Worm (Caenorhabditis elegans) whole organism, L3 larva: ENCODE data around the gene cdr-2.

Experiments used
- ZK546.5 ChIP-seq: sonication (generic microtip); optimal IDR thresholded peaks from 2 replicates; lab custom pipeline; 2017; ENCODE audit warnings: missing biosample characterization, missing genetic modification characterization
- aly-2 ChIP-seq: fragments of 150-350 bp; optimal IDR thresholded peaks from 2 replicates; lab custom pipeline; 2014; ENCODE audit warnings: missing biosample characterization, missing genetic modification characterization
- ama-1 ChIP-seq: fragments of 150-350 bp; optimal IDR thresholded peaks from 2 replicates; lab custom pipeline; 2018
- ceh-16 ChIP-seq: sonication (generic microtip); optimal IDR thresholded peaks from 2 replicates; lab custom pipeline; 2017; ENCODE audit warnings: missing biosample characterization, missing genetic modification characterization
- ceh-28 ChIP-seq: fragments of 150-350 bp; optimal IDR thresholded peaks from 2 replicates; lab custom pipeline; 2014; ENCODE audit warnings: missing biosample characterization, missing genetic modification reagents, missing genetic modification characterization
- ceh-9 ChIP-seq: sonication (generic microtip); optimal IDR thresholded peaks from 2 replicates; lab custom pipeline; 2018; ENCODE audit warnings: missing biosample characterization, missing genetic modification characterization
- daf-12 ChIP-seq: fragments of 150-350 bp; optimal IDR thresholded peaks from 2 replicates; lab custom pipeline; 2014; ENCODE audit warnings: missing biosample characterization, missing genetic modification reagents, missing genetic modification characterization
- egl-27 ChIP-seq: sonication (generic microtip); optimal IDR thresholded peaks from 4 replicates; lab custom pipeline; 2017; ENCODE audit warnings: missing biosample characterization, missing genetic modification reagents, missing genetic modification characterization
- egl-5 ChIP-seq: fragments of 150-350 bp; optimal IDR thresholded peaks from 2 replicates; lab custom pipeline; 2017; ENCODE audit warnings: missing biosample characterization, missing genetic modification reagents, missing genetic modification characterization, inconsistent platforms
- elt-1 ChIP-seq: fragments of 150-350 bp; optimal IDR thresholded peaks from 2 replicates; lab custom pipeline; 2014; ENCODE audit warnings: missing biosample characterization, missing genetic modification characterization
- elt-2 ChIP-seq: sonication (generic microtip); optimal IDR thresholded peaks from 2 replicates; lab custom pipeline; 2016; ENCODE audit warnings: missing genetic modification reagents, mild to moderate bottlenecking, missing genetic modification characterization, missing compliant biosample characterization
- elt-3 ChIP-seq, 3 experiments: fragments of 150-350 bp in 1 of 3; sonication (generic microtip) in 2 of 3; optimal IDR thresholded peaks; 2 replicates in 2 of 3; 4 replicates in 1 of 3; lab custom pipeline; 2014 to 2017; ENCODE audit warnings: missing biosample characterization in 3 of 3, missing genetic modification characterization in 3 of 3
- eor-1 ChIP-seq, 2 experiments: fragments of 150-350 bp; optimal IDR thresholded peaks; 2 replicates each; lab custom pipeline; 2014 to 2018; ENCODE audit warnings: missing biosample characterization in 2 of 2, missing genetic modification characterization in 2 of 2
- fkh-10 ChIP-seq: sonication (generic microtip); optimal IDR thresholded peaks from 2 replicates; lab custom pipeline; 2017; ENCODE audit warnings: missing biosample characterization, missing genetic modification reagents, missing genetic modification characterization
- fkh-2 ChIP-seq: fragments of 150-350 bp; optimal IDR thresholded peaks from 2 replicates; lab custom pipeline; 2014; ENCODE audit warnings: missing biosample characterization, missing genetic modification reagents, missing genetic modification characterization
- fos-1 ChIP-seq: fragments of 150-350 bp; optimal IDR thresholded peaks from 2 replicates; lab custom pipeline; 2014; ENCODE audit warnings: missing biosample characterization, missing genetic modification characterization
- hmg-11 ChIP-seq: sonication (generic microtip); optimal IDR thresholded peaks from 2 replicates; lab custom pipeline; 2016; ENCODE audit warnings: missing genetic modification characterization, missing compliant biosample characterization
- lin-39 ChIP-seq: fragments of 150-350 bp; optimal IDR thresholded peaks from 2 replicates; lab custom pipeline; 2018; ENCODE audit warnings: missing biosample characterization, missing genetic modification reagents, missing genetic modification characterization
- mdl-1 ChIP-seq: fragments of 150-350 bp; optimal IDR thresholded peaks from 2 replicates; lab custom pipeline; 2014; ENCODE audit warnings: missing biosample characterization, missing genetic modification characterization
- mml-1 ChIP-seq: fragments of 150-350 bp; sonication (generic microtip); optimal IDR thresholded peaks from 3 replicates; lab custom pipeline; 2014; ENCODE audit warnings: missing biosample characterization, missing genetic modification characterization
- nhr-11 ChIP-seq: fragments of 150-350 bp; optimal IDR thresholded peaks from 2 replicates; lab custom pipeline; 2014; ENCODE audit warnings: missing biosample characterization, missing genetic modification characterization
- nhr-23 ChIP-seq: fragments of 150-350 bp; optimal IDR thresholded peaks from 2 replicates; lab custom pipeline; 2014; ENCODE audit warnings: missing biosample characterization, missing genetic modification reagents, missing genetic modification characterization
- nhr-237 ChIP-seq: fragments of 150-350 bp; optimal IDR thresholded peaks from 2 replicates; lab custom pipeline; 2014; ENCODE audit warnings: missing biosample characterization, missing genetic modification characterization
- nhr-28 ChIP-seq: fragments of 150-350 bp; optimal IDR thresholded peaks from 2 replicates; lab custom pipeline; 2014; ENCODE audit warnings: missing biosample characterization, missing genetic modification characterization
- nhr-76 ChIP-seq: fragments of 150-350 bp; sonication (generic microtip); optimal IDR thresholded peaks from 5 replicates; lab custom pipeline; 2014; ENCODE audit warnings: missing biosample characterization, missing genetic modification characterization
- nhr-77 ChIP-seq: fragments of 150-350 bp; optimal IDR thresholded peaks from 2 replicates; lab custom pipeline; 2014; ENCODE audit warnings: missing biosample characterization, missing genetic modification characterization
- pqm-1 ChIP-seq: fragments of 150-350 bp; optimal IDR thresholded peaks from 2 replicates; lab custom pipeline; 2017; ENCODE audit warnings: missing biosample characterization, missing genetic modification characterization, inconsistent platforms
- sea-2 ChIP-seq: fragments of 150-350 bp; sonication (generic microtip); optimal IDR thresholded peaks from 4 replicates; lab custom pipeline; 2014; ENCODE audit warnings: missing biosample characterization, missing genetic modification reagents, missing genetic modification characterization
- skn-1 ChIP-seq: fragments of 150-350 bp; optimal IDR thresholded peaks from 2 replicates; lab custom pipeline; 2014; ENCODE audit warnings: missing biosample characterization, missing genetic modification characterization
- snpc-4 ChIP-seq: fragments of 150-350 bp; optimal IDR thresholded peaks from 2 replicates; lab custom pipeline; 2014; ENCODE audit warnings: missing biosample characterization, missing genetic modification characterization
- tbx-2 ChIP-seq: sonication (generic microtip); optimal IDR thresholded peaks from 2 replicates; lab custom pipeline; 2016; ENCODE audit warnings: mild to moderate bottlenecking, missing genetic modification characterization, missing compliant biosample characterization
- unc-62 ChIP-seq: fragments of 150-350 bp; sonication (generic microtip); optimal IDR thresholded peaks from 4 replicates; lab custom pipeline; 2014; ENCODE audit warnings: missing biosample characterization, missing genetic modification reagents, missing genetic modification characterization
- zag-1 ChIP-seq: fragments of 150-350 bp; optimal IDR thresholded peaks from 2 replicates; lab custom pipeline; 2014; ENCODE audit warnings: missing biosample characterization, missing genetic modification characterization
- ztf-11 ChIP-seq: fragments of 150-350 bp; optimal IDR thresholded peaks from 2 replicates; lab custom pipeline; 2014; ENCODE audit warnings: missing biosample characterization, missing genetic modification characterization

The cdr-2 gene

ce11 chrV:12441420-12441819 lies 25.9 kb upstream of the cdr-2 start, which contains the start of gene pals-37:
Gene pals-37, minus strand, starts transcription at chrV:12441520.
- TF ChIP-seq ceh-16 (tag; lab: Kevin White, UChicago) (no peak), ceh-9 (tag; lab: Kevin White, UChicago) (no peak), ama-1 (lab: Kevin White, UChicago) (no peak), nhr-11 (tag; lab: Kevin White, UChicago) (no peak), fkh-10 (GFP tag; lab: Kevin White, UChicago) (no peak), nhr-76 (tag; lab: Kevin White, UChicago) (no peak)
- TF ChIP-seq, all 47 proteins: peak for 0

DNA sequence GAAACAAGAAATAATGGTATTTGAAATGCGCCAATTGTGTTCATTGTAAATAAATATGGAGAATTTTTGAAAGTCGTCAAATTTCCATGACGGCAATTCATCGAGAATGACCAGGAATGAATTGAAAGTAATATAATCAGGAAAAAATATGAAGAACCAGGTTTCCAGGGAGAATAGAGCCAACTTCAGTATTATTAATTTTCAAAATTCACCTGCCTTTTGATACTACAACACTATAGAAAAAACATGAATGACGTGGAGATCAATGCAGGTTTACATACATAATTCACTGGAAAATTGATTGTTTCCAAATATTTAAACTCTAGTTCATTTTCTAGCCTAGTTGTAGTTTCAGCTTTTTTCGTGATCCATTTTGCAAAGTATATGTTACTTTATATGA lies 18.2 kb upstream of the cdr-2 start, which contains the start of gene srh-25:
Gene srh-25 (minus strand): TSS at position 101 of the 400 bp plus-strand sequence.
- TF ChIP-seq skn-1 (tag; lab: Kevin White, UChicago) (no peak), aly-2 (tag; lab: Kevin White, UChicago) (no peak), nhr-23 (tag; lab: Kevin White, UChicago) (no peak), ZK546.5 (no peak), egl-5 (tag; lab: Kevin White, UChicago) (no peak), elt-2 (tag; lab: Kevin White, UChicago) (no peak), daf-12 (no peak), hmg-11 (no peak), elt-3 (tag; optimal IDR thresholded peaks at IDR 0.05; lab: Kevin White, UChicago) (no peak), ceh-28 (tag; lab: Kevin White, UChicago) (no peak), nhr-28 (tag; lab: Kevin White, UChicago) (no peak), snpc-4 (tag; lab: Kevin White, UChicago) (no peak), ztf-11 (tag; lab: Kevin White, UChicago) (no peak), mml-1 (tag; lab: Kevin White, UChicago) (no peak), nhr-77 (tag; lab: Kevin White, UChicago) (no peak), zag-1 (tag; lab: Kevin White, UChicago) (no peak), eor-1 (tag; optimal IDR thresholded peaks at IDR 0.05; lab: Kevin White, UChicago) (no peak), elt-1 (tag; lab: Kevin White, UChicago) (no peak), nhr-76 (tag; lab: Kevin White, UChicago) (no peak), fos-1 (tag; lab: Kevin White, UChicago) (no peak)
- TF ChIP-seq, all 47 proteins: peak for 0

- TF ChIP-seq sea-2 (GFP tag; lab: Kevin White, UChicago) (no peak), elt-3 (tag; optimal IDR thresholded peaks at IDR 0.05; lab: Kevin White, UChicago) (no peak), nhr-77 (tag; lab: Kevin White, UChicago) (no peak), lin-39 (tag; lab: Kevin White, UChicago) (no peak), nhr-237 (tag; lab: Kevin White, UChicago) (no peak)
Observed at ce11 chrV:12433105-12433504, 17.6 kb upstream of the cdr-2 start.

ce11 chrV:12432111-12432510 lies 16.6 kb upstream of the cdr-2 start, which contains the start of gene C54D10.13:
Gene C54D10.13, minus strand, starts transcription at chrV:12432289.
- TF ChIP-seq pqm-1 (tag; lab: Kevin White, UChicago) = peak; percentile 62
- peak; percentile 48 for TF ChIP-seq elt-2 (tag; lab: Kevin White, UChicago)
- no peak for TF ChIP-seq fkh-2 (tag; lab: Kevin White, UChicago)
- TF ChIP-seq tbx-2 = no peak
- no peak for TF ChIP-seq ceh-9 (tag; lab: Kevin White, UChicago)
- TF ChIP-seq mdl-1 (tag; lab: Kevin White, UChicago) = no peak
- no peak for TF ChIP-seq sea-2 (GFP tag; lab: Kevin White, UChicago)
- no peak for TF ChIP-seq ceh-16 (tag; lab: Kevin White, UChicago)

DNA sequence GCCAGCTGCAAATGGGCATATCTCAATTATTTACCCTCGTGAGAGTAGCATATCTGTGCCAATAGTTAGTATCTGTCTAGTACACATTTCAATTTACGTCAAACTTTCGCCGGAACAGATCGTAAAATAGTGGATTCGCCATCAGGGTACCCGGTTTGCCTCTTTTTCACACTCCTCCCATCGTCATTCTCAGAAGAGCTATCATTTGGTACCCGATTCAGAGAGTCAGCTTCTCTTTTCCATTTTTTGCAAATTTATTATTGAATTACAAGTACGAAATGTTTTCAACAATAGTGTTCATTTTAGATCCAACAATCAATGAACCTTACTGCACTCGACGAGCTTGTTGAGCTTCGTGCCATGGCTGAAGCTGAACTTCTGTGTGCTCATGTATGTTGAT lies 13.5 kb upstream of the cdr-2 start, which contains the start of gene C54D10.5:
Gene C54D10.5 (plus strand): TSS at position 301 of the 400 bp plus-strand sequence.
- TF ChIP-seq unc-62 (GFP tag; lab: Kevin White, UChicago) (no peak), ceh-28 (tag; lab: Kevin White, UChicago) (no peak), elt-2 (tag; lab: Kevin White, UChicago) (no peak), ama-1 (lab: Kevin White, UChicago) (no peak), hmg-11 (no peak), nhr-28 (tag; lab: Kevin White, UChicago) (no peak), lin-39 (tag; lab: Kevin White, UChicago) (no peak), zag-1 (tag; lab: Kevin White, UChicago) (no peak), snpc-4 (tag; lab: Kevin White, UChicago) (no peak), tbx-2 (no peak), mml-1 (tag; lab: Kevin White, UChicago) (no peak), mdl-1 (tag; lab: Kevin White, UChicago) (no peak), egl-27 (tag; lab: Kevin White, UChicago) (no peak), eor-1 (tag; optimal IDR thresholded peaks at IDR 0.05; lab: Kevin White, UChicago) (no peak), sea-2 (GFP tag; lab: Kevin White, UChicago) (no peak), aly-2 (tag; lab: Kevin White, UChicago) (no peak)
